Worm (Caenorhabditis elegans) whole organism, L4 larva: ENCODE measurements around the gene K11C4.1.

Experiments
- fos-1 ChIP-seq: fragments of 150-350 bp; optimal IDR thresholded peaks from 2 replicates; lab custom pipeline; 2014; ENCODE audit warnings: missing biosample characterization, missing genetic modification characterization
- nhr-102 ChIP-seq: sonication (generic microtip); optimal IDR thresholded peaks from 2 replicates; lab custom pipeline; 2016; ENCODE audit warnings: mild to moderate bottlenecking, missing genetic modification characterization, moderate library complexity, missing compliant biosample characterization
- php-3 ChIP-seq: fragments of 200-800 bp; sonication (Bioruptor generic); IDR thresholded peaks from 2 replicates; pipeline ENCODE4 v1.3.6; 2022; ENCODE audit warnings: missing genetic modification reagents, missing genetic modification characterization, missing compliant biosample characterization

DNA sequence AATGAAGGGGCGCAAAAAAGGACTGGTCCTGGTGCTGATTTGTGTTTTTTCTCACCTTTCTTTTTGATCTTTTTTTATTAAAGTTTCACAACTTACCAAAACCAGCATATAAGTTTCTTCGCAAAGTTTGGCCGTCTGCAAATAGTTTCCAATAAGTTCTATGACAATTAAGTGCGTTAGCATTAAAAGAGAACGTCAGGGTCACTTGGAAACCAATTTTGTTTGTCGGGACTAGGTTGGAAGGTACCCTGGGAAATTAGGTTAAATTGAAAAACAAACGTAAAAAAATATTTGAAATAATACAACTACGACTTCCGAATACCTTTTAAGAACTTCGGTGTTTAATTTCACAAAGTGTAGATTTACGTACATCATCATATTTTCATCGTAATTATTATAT, 18.2 kb upstream of the K11C4.1 start:
- no peak for TF ChIP-seq nhr-102 (tag; lab: Kevin White, UChicago)
- TF ChIP-seq fos-1 (tag; lab: Kevin White, UChicago) = no peak
- no peak for TF ChIP-seq php-3 (GFP tag; lab: Robert Waterston, UW)
